Worm (Caenorhabditis elegans) whole organism, late embryonic: ENCODE results near the gene R53.5.
A peak's percentile ranks its signal among the peaks of the same experiment; 100 is the strongest.
"Not testable (repeated sequence)": the region's sequence is repeated elsewhere in the genome, so short reads cannot be mapped to it uniquely, and the experiment has no call there.

Source experiments
- C38D4.7 ChIP-seq: fragments of 200-800 bp; sonication (Bioruptor generic); optimal IDR thresholded peaks from 2 replicates; lab custom pipeline; 2018; ENCODE audit warnings: mild to moderate bottlenecking, missing genetic modification characterization, moderate library complexity, missing compliant biosample characterization
- F13H6.1 ChIP-seq: sonication (generic microtip); optimal IDR thresholded peaks from 2 replicates; lab custom pipeline; 2016; ENCODE audit warnings: missing genetic modification characterization, missing compliant biosample characterization
- K02D7.2 ChIP-seq: sonication (generic microtip); optimal IDR thresholded peaks from 2 replicates; lab custom pipeline; 2017; ENCODE audit warnings: mild to moderate bottlenecking, missing genetic modification characterization, missing compliant biosample characterization
- T23F11.4 ChIP-seq: fragments of 200-800 bp; sonication (Bioruptor generic); optimal IDR thresholded peaks from 2 replicates; lab custom pipeline; 2018; ENCODE audit warnings: mild to moderate bottlenecking, missing genetic modification characterization, missing compliant biosample characterization
- Y22D7AL.16 ChIP-seq: sonication (generic microtip); optimal IDR thresholded peaks from 2 replicates; lab custom pipeline; 2016; ENCODE audit warnings: missing genetic modification characterization, missing compliant biosample characterization
- ahr-1 ChIP-seq: sonication (generic microtip); optimal IDR thresholded peaks from 2 replicates; lab custom pipeline; 2016; ENCODE audit warnings: missing genetic modification characterization, missing compliant biosample characterization
- ama-1 ChIP-seq: fragments of 150-350 bp; optimal IDR thresholded peaks from 2 replicates; lab custom pipeline; 2014
- ceh-14 ChIP-seq: sonication (generic microtip); optimal IDR thresholded peaks from 2 replicates; lab custom pipeline; 2016; ENCODE audit warnings: missing genotype, missing genetic modification characterization, missing compliant biosample characterization
- ceh-19 ChIP-seq: fragments of 200-800 bp; sonication (Bioruptor generic); optimal IDR thresholded peaks from 2 replicates; lab custom pipeline; 2018; ENCODE audit warnings: mild to moderate bottlenecking, missing genetic modification characterization, missing compliant biosample characterization
- ceh-24 ChIP-seq: sonication (generic microtip); optimal IDR thresholded peaks from 2 replicates; lab custom pipeline; 2016; ENCODE audit warnings: mild to moderate bottlenecking, missing genetic modification characterization, missing compliant biosample characterization
- ceh-30 ChIP-seq: fragments of 150-350 bp; optimal IDR thresholded peaks from 2 replicates; lab custom pipeline; 2014; ENCODE audit warnings: missing biosample characterization, missing genetic modification characterization
- ceh-31 ChIP-seq: sonication (generic microtip); optimal IDR thresholded peaks from 2 replicates; lab custom pipeline; 2016; ENCODE audit warnings: missing genetic modification characterization, missing compliant biosample characterization
- ceh-34 ChIP-seq: sonication (generic microtip); optimal IDR thresholded peaks from 2 replicates; lab custom pipeline; 2016; ENCODE audit warnings: mild to moderate bottlenecking, missing genetic modification characterization, missing compliant biosample characterization
- ceh-6 ChIP-seq: fragments of 200-800 bp; sonication (Bioruptor generic); optimal IDR thresholded peaks from 2 replicates; lab custom pipeline; 2018; ENCODE audit warnings: mild to moderate bottlenecking, missing genetic modification characterization, missing compliant biosample characterization
- ceh-9 ChIP-seq: sonication (generic microtip); optimal IDR thresholded peaks from 2 replicates; lab custom pipeline; 2016; ENCODE audit warnings: mild to moderate bottlenecking, missing genetic modification characterization, inconsistent platforms, missing compliant biosample characterization
- che-1 ChIP-seq: sonication (generic microtip); optimal IDR thresholded peaks from 2 replicates; lab custom pipeline; 2016; ENCODE audit warnings: mild to moderate bottlenecking, missing genetic modification characterization, missing compliant biosample characterization
- dmd-4 ChIP-seq: sonication (generic microtip); optimal IDR thresholded peaks from 2 replicates; lab custom pipeline; 2016; ENCODE audit warnings: borderline replicate concordance, missing genetic modification characterization, missing compliant biosample characterization
- elt-2 ChIP-seq: sonication (generic microtip); optimal IDR thresholded peaks from 2 replicates; lab custom pipeline; 2016; ENCODE audit warnings: missing genetic modification reagents, missing genetic modification characterization, missing compliant biosample characterization
- elt-4 ChIP-seq: sonication (generic microtip); optimal IDR thresholded peaks from 2 replicates; lab custom pipeline; 2016; ENCODE audit warnings: missing genetic modification characterization, missing compliant biosample characterization
- ets-4 ChIP-seq: sonication (generic microtip); optimal IDR thresholded peaks from 2 replicates; lab custom pipeline; 2016; ENCODE audit warnings: missing genetic modification characterization, missing compliant biosample characterization
- hlh-13 ChIP-seq: fragments of 200-800 bp; sonication (Bioruptor generic); optimal IDR thresholded peaks from 2 replicates; lab custom pipeline; 2018; ENCODE audit warnings: mild to moderate bottlenecking, missing genetic modification characterization, missing compliant biosample characterization
- hlh-15 ChIP-seq: sonication (generic microtip); optimal IDR thresholded peaks from 2 replicates; lab custom pipeline; 2016; ENCODE audit warnings: missing genetic modification characterization, missing compliant biosample characterization
- hlh-6 ChIP-seq: sonication (generic microtip); optimal IDR thresholded peaks from 2 replicates; lab custom pipeline; 2016; ENCODE audit warnings: missing genotype, missing genetic modification characterization, missing compliant biosample characterization
- hlh-8 ChIP-seq: sonication (generic microtip); optimal IDR thresholded peaks from 2 replicates; lab custom pipeline; 2016; ENCODE audit warnings: missing genotype, missing genetic modification characterization, missing compliant biosample characterization
- lim-6 ChIP-seq: sonication (generic microtip); optimal IDR thresholded peaks from 2 replicates; lab custom pipeline; 2016; ENCODE audit warnings: missing genetic modification characterization, missing compliant biosample characterization
- lin-11 ChIP-seq: fragments of 200-800 bp; sonication (Bioruptor generic); optimal IDR thresholded peaks from 2 replicates; lab custom pipeline; 2018; ENCODE audit warnings: mild to moderate bottlenecking, missing genetic modification characterization, missing compliant biosample characterization
- nfya-1 ChIP-seq: sonication (generic microtip); optimal IDR thresholded peaks from 2 replicates; lab custom pipeline; 2017; ENCODE audit warnings: missing genetic modification characterization, mild to moderate bottlenecking, missing compliant biosample characterization, antibody characterized with exemption, moderate library complexity
- nhr-11 ChIP-seq: fragments of 150-350 bp; optimal IDR thresholded peaks from 2 replicates; lab custom pipeline; 2014; ENCODE audit warnings: missing biosample characterization, missing genetic modification characterization
- nhr-232 ChIP-seq: sonication (generic microtip); optimal IDR thresholded peaks from 2 replicates; lab custom pipeline; 2016; ENCODE audit warnings: missing genetic modification characterization, missing compliant biosample characterization
- npax-4 ChIP-seq: sonication (generic microtip); optimal IDR thresholded peaks from 2 replicates; lab custom pipeline; 2016; ENCODE audit warnings: missing genetic modification characterization, missing compliant biosample characterization
- odd-2 ChIP-seq: sonication (generic microtip); optimal IDR thresholded peaks from 2 replicates; lab custom pipeline; 2017; ENCODE audit warnings: antibody characterized with exemption, mild to moderate bottlenecking, missing genetic modification characterization, missing compliant biosample characterization
- pat-9 ChIP-seq: fragments of 200-800 bp; sonication (Bioruptor generic); optimal IDR thresholded peaks from 2 replicates; lab custom pipeline; 2018; ENCODE audit warnings: mild to moderate bottlenecking, missing genetic modification characterization, moderate library complexity, missing compliant biosample characterization
- pax-1 ChIP-seq: fragments of 150-350 bp; optimal IDR thresholded peaks from 2 replicates; lab custom pipeline; 2014; ENCODE audit warnings: missing biosample characterization, missing genetic modification characterization
- pha-4 ChIP-seq: fragments of 150-350 bp; optimal IDR thresholded peaks from 2 replicates; lab custom pipeline; 2018; ENCODE audit warnings: missing biosample characterization, missing genetic modification reagents, missing genetic modification characterization
- pqm-1 ChIP-seq: sonication (generic microtip); optimal IDR thresholded peaks from 2 replicates; lab custom pipeline; 2016; ENCODE audit warnings: missing genetic modification characterization, missing compliant biosample characterization
- pros-1 ChIP-seq: fragments of 150-350 bp; optimal IDR thresholded peaks from 2 replicates; lab custom pipeline; 2014; ENCODE audit warnings: missing biosample characterization, missing genetic modification reagents, missing genetic modification characterization
- ref-2 ChIP-seq: sonication (generic microtip); optimal IDR thresholded peaks from 2 replicates; lab custom pipeline; 2016; ENCODE audit warnings: missing genetic modification characterization, missing compliant biosample characterization
- sox-2 ChIP-seq: fragments of 200-800 bp; sonication (Bioruptor generic); IDR thresholded peaks from 2 replicates; pipeline ENCODE4 v1.3.6; 2022; ENCODE audit warnings: missing genetic modification reagents, missing genetic modification characterization, missing compliant biosample characterization
- sox-4 ChIP-seq: sonication (generic microtip); optimal IDR thresholded peaks from 2 replicates; lab custom pipeline; 2017; ENCODE audit warnings: mild to moderate bottlenecking, missing genetic modification characterization, inconsistent platforms, missing compliant biosample characterization
- tbx-2 ChIP-seq: sonication (generic microtip); optimal IDR thresholded peaks from 2 replicates; lab custom pipeline; 2016; ENCODE audit warnings: missing genetic modification characterization, missing compliant biosample characterization
- unc-3 ChIP-seq, 2 experiments: fragments of 200-800 bp in 1 of 2; sonication (Bioruptor generic) in 1 of 2; sonication (generic microtip) in 1 of 2; conservative IDR thresholded peaks in 1 of 2; optimal IDR thresholded peaks in 1 of 2; 2 replicates each; pipeline versions ENCODE4 v1.3.6 to Lab custom; 2016 to 2022; ENCODE audit warnings: missing compliant biosample characterization in 2 of 2, missing genetic modification characterization in 2 of 2, missing genetic modification reagents in 1 of 2
- unc-42 ChIP-seq: sonication (generic microtip); optimal IDR thresholded peaks from 2 replicates; lab custom pipeline; 2016; ENCODE audit warnings: missing genotype, missing genetic modification characterization, missing compliant biosample characterization
- unc-55 ChIP-seq: sonication (generic microtip); optimal IDR thresholded peaks from 2 replicates; lab custom pipeline; 2017; ENCODE audit warnings: missing biosample characterization, missing genetic modification reagents, missing genetic modification characterization
- zip-5 ChIP-seq: sonication (generic microtip); optimal IDR thresholded peaks from 2 replicates; lab custom pipeline; 2016; ENCODE audit warnings: missing genetic modification characterization, missing compliant biosample characterization

R53.5 gene

ce11 chrII:10007917-10008316 lies 37.6 kb upstream of the R53.5 start, which contains the start of gene ZK892.5:
ZK892.5 (plus strand) TSS chrII:10008217.
- TF ChIP-seq unc-3 (GFP tag; conservative IDR thresholded peaks at IDR 0.05; lab: Robert Waterston, UW), result no peak
- TF ChIP-seq unc-3 (tag; optimal IDR thresholded peaks at IDR 0.05; lab: Kevin White, UChicago), result no peak
- TF ChIP-seq ceh-30 (tag; lab: Kevin White, UChicago), result no peak
- TF ChIP-seq nfya-1 (tag; lab: Kevin White, UChicago), result no peak
- no peak for TF ChIP-seq ceh-9
- no peak for TF ChIP-seq lin-11

DNA sequence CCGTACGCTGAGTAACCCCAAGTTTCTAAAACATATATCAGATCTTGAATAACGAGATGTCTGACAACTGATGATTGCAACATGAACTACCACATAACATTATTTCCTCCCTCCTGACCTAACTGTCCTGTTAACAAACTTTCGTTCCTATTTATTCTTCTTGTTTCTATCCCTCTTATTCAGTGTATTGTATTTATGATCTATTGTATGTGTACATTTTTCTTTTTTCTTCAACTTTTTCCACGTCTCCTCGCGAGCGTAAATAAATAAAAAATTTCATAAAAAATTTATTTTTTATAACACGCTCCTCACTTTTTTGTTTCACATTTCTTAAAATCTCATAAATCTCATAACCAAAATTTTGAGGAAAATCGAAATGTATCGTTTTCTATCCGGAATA lies 36.0 kb upstream of the R53.5 start, which contains the start of gene ZK892.4:
ZK892.4 (plus strand) TSS at position 301 of the 400 bp plus-strand sequence.
- not testable (repeated sequence) for TF ChIP-seq hlh-13 (GFP tag; lab: Kevin White, UChicago); npax-4; hlh-15 (tag; lab: Kevin White, UChicago)

DNA sequence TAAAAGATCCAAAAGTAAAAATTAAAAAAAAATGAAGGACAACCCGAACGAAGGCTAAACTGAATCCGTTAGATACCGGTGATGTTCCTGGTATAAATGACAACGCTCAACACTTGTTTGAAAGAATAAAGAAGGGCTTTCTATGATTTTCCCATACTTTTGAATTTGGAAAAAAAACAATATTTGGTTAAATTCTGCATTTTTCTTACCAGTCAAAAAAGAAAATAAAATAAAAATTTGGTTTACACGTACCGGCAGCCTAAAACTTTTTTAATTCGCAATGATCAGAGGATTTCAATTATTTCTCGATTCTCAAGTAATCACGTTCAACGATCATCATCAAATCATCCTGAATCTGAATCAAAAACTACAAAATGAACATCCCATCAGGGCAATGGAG lies 31.3 kb upstream of the R53.5 start, which contains the start of gene ZK892.3:
ZK892.3 (plus strand) TSS at position 301 of the 400 bp plus-strand sequence.
- TF ChIP-seq ceh-24 (tag; lab: Kevin White, UChicago) (no peak), ceh-19 (GFP tag; lab: Kevin White, UChicago) (no peak), pha-4 (tag; lab: Kevin White, UChicago) (no peak), T23F11.4 (no peak), elt-4 (tag; lab: Kevin White, UChicago) (no peak), zip-5 (tag; lab: Kevin White, UChicago) (no peak), ahr-1 (tag; lab: Kevin White, UChicago) (no peak), unc-42 (tag; lab: Kevin White, UChicago) (no peak), sox-2 (GFP tag; lab: Robert Waterston, UW) (no peak), hlh-13 (GFP tag; lab: Kevin White, UChicago) (no peak), F13H6.1 (tag; lab: Kevin White, UChicago) (no peak), pros-1 (no peak), ama-1 (lab: Kevin White, UChicago) (no peak), Y22D7AL.16 (tag; lab: Kevin White, UChicago) (no peak), ceh-34 (tag; lab: Kevin White, UChicago) (no peak), K02D7.2 (no peak)

DNA sequence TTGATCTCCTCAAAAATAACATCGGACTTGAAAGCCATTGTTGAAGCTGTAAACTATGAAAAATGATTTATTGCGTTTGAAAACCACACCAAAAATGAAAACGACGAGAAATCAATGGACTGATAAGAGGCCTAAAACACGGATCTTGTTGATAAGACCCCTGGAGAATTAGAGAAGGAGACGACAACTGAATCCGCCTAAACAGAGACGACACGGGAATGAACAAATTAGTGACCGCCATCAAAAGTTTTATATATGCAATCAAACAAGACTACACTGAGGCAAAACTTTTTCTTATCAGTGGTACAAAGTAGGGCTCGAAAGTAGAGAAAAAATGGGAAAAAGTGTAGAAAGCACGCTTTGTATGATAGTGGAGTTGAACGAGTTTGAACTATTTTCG lies 30.8 kb upstream of the R53.5 start, which contains the start of gene nlt-1:
nlt-1 (minus strand) TSS at position 78 of the 400 bp plus-strand sequence.
- TF ChIP-seq ets-4 (tag; lab: Kevin White, UChicago), result no peak
- TF ChIP-seq nfya-1 (tag; lab: Kevin White, UChicago), result no peak
- TF ChIP-seq pat-9, result no peak
- no peak for TF ChIP-seq tbx-2 (tag; lab: Kevin White, UChicago)
- TF ChIP-seq T23F11.4, result no peak
- no peak for TF ChIP-seq Y22D7AL.16 (tag; lab: Kevin White, UChicago)
- no peak for TF ChIP-seq ceh-6 (GFP tag; lab: Kevin White, UChicago)
- TF ChIP-seq unc-42 (tag; lab: Kevin White, UChicago), result no peak
- no peak for TF ChIP-seq lim-6
- no peak for TF ChIP-seq ref-2 (tag; lab: Kevin White, UChicago)
- peak; percentile 76 for TF ChIP-seq pqm-1 (tag; lab: Kevin White, UChicago)
- TF ChIP-seq elt-2 (tag; lab: Kevin White, UChicago), result peak; percentile 90
- TF ChIP-seq odd-2 (tag; lab: Kevin White, UChicago), result no peak
- no peak for TF ChIP-seq dmd-4 (tag; lab: Kevin White, UChicago)

DNA sequence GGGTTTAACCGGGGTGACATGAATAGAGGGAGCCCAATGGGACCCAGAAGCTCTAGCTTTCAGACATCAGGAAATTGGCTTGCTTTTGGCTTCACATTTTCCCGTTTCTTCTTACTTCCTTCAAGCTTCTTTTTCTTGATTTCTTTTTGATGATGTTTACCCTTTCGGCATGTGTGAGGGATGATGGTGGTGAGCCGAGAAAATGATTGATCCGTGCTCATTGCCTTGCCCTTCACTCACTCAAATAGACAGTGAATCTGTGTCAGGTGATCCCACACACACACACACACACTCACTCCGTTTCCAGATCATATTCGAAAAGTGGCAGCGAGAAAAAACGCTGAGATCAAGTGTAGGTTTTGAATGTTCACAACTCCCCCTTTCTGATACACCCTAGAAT lies 24.4 kb upstream of the R53.5 start:
- TF ChIP-seq ceh-34 (tag; lab: Kevin White, UChicago) (no peak), hlh-6 (tag; lab: Kevin White, UChicago) (no peak), ceh-14 (tag; lab: Kevin White, UChicago) (no peak), ceh-31 (tag; lab: Kevin White, UChicago) (no peak), F13H6.1 (tag; lab: Kevin White, UChicago) (no peak), zip-5 (tag; lab: Kevin White, UChicago) (no peak), C38D4.7 (GFP tag; lab: Kevin White, UChicago) (no peak), pax-1 (tag; lab: Kevin White, UChicago) (no peak), nhr-232 (no peak), unc-42 (tag; lab: Kevin White, UChicago) (no peak), nhr-11 (tag; lab: Kevin White, UChicago) (no peak), che-1 (no peak), sox-4 (tag; lab: Kevin White, UChicago) (no peak), unc-55 (GFP tag; lab: Kevin White, UChicago) (no peak), elt-4 (tag; lab: Kevin White, UChicago) (no peak), pqm-1 (tag; lab: Kevin White, UChicago) (no peak), hlh-8 (no peak), tbx-2 (tag; lab: Kevin White, UChicago) (no peak), npax-4 (no peak)
